Worm (Caenorhabditis elegans) whole organism, early embryonic: ENCODE data around the gene ZK593.2.

Experiments used
- ama-1 ChIP-seq: fragments of 150-350 bp; optimal IDR thresholded peaks from 2 replicates; lab custom pipeline; 2014
- tra-4 ChIP-seq: sonication (generic microtip); optimal IDR thresholded peaks from 2 replicates; lab custom pipeline; 2017; ENCODE audit warnings: missing genetic modification characterization, missing compliant biosample characterization

ce11 chrIV:10949510-10949909 lies 36.3 kb downstream of the ZK593.2 start, which contains the start of gene nsph-3.1:
- no peak for TF ChIP-seq ama-1 (lab: Kevin White, UChicago)
- TF ChIP-seq tra-4 = no peak
